Fruit fly (Drosophila melanogaster) S2 (cell line): Measurements from ENCODE around the gene CG13887.

Source experiments
- CG8478 ChIP-seq: fragments of >200 bp; optimal IDR thresholded peaks from 2 replicates; lab custom pipeline; 2018
- CTCF ChIP-seq, 2 experiments: fragments of >200 bp; optimal IDR thresholded peaks; 2 replicates each; lab custom pipeline; 2018

- TF ChIP-seq CTCF (optimal IDR thresholded peaks at IDR 0.05; lab: Kevin White, UChicago) (no peak), CG8478 (lab: Kevin White, UChicago) (no peak)
These were observed 13.4 kb downstream of the CG13887 start, which contains the start of gene Dci for dm6 chr3L:851061-851460.
